Worm (Caenorhabditis elegans) whole organism, late embryonic: ENCODE measurements around the gene mcat-1.

Experiments
- C08G9.2 ChIP-seq: sonication (generic microtip); optimal IDR thresholded peaks from 2 replicates; lab custom pipeline; 2016; ENCODE audit warnings: mild to moderate bottlenecking, missing genetic modification characterization, moderate library complexity, missing compliant biosample characterization
- F13H6.1 ChIP-seq: sonication (generic microtip); optimal IDR thresholded peaks from 2 replicates; lab custom pipeline; 2016; ENCODE audit warnings: missing genetic modification characterization, missing compliant biosample characterization
- Y22D7AL.16 ChIP-seq: sonication (generic microtip); optimal IDR thresholded peaks from 2 replicates; lab custom pipeline; 2016; ENCODE audit warnings: missing genetic modification characterization, missing compliant biosample characterization
- ahr-1 ChIP-seq: sonication (generic microtip); optimal IDR thresholded peaks from 2 replicates; lab custom pipeline; 2016; ENCODE audit warnings: missing genetic modification characterization, missing compliant biosample characterization
- ceh-18 ChIP-seq: sonication (generic microtip); optimal IDR thresholded peaks from 2 replicates; lab custom pipeline; 2016; ENCODE audit warnings: missing genetic modification characterization, missing compliant biosample characterization
- ceh-19 ChIP-seq: fragments of 200-800 bp; sonication (Bioruptor generic); optimal IDR thresholded peaks from 2 replicates; lab custom pipeline; 2018; ENCODE audit warnings: mild to moderate bottlenecking, missing genetic modification characterization, missing compliant biosample characterization
- ceh-22 ChIP-seq: sonication (generic microtip); optimal IDR thresholded peaks from 2 replicates; lab custom pipeline; 2017; ENCODE audit warnings: missing biosample characterization, missing genetic modification characterization
- ceh-31 ChIP-seq: sonication (generic microtip); optimal IDR thresholded peaks from 2 replicates; lab custom pipeline; 2016; ENCODE audit warnings: missing genetic modification characterization, missing compliant biosample characterization
- ceh-34 ChIP-seq: sonication (generic microtip); optimal IDR thresholded peaks from 2 replicates; lab custom pipeline; 2016; ENCODE audit warnings: mild to moderate bottlenecking, missing genetic modification characterization, missing compliant biosample characterization
- ceh-48 ChIP-seq: sonication (generic microtip); optimal IDR thresholded peaks from 2 replicates; lab custom pipeline; 2016; ENCODE audit warnings: missing genetic modification characterization, inconsistent platforms, missing compliant biosample characterization
- ceh-6 ChIP-seq: fragments of 200-800 bp; sonication (Bioruptor generic); optimal IDR thresholded peaks from 2 replicates; lab custom pipeline; 2018; ENCODE audit warnings: mild to moderate bottlenecking, missing genetic modification characterization, missing compliant biosample characterization
- ceh-9 ChIP-seq: sonication (generic microtip); optimal IDR thresholded peaks from 2 replicates; lab custom pipeline; 2016; ENCODE audit warnings: mild to moderate bottlenecking, missing genetic modification characterization, inconsistent platforms, missing compliant biosample characterization
- che-1 ChIP-seq: sonication (generic microtip); optimal IDR thresholded peaks from 2 replicates; lab custom pipeline; 2016; ENCODE audit warnings: mild to moderate bottlenecking, missing genetic modification characterization, missing compliant biosample characterization
- dve-1 ChIP-seq: sonication (generic microtip); optimal IDR thresholded peaks from 2 replicates; lab custom pipeline; 2017; ENCODE audit warnings: antibody characterized with exemption, mild to moderate bottlenecking, missing genetic modification characterization, missing compliant biosample characterization
- elt-4 ChIP-seq: sonication (generic microtip); optimal IDR thresholded peaks from 2 replicates; lab custom pipeline; 2016; ENCODE audit warnings: missing genetic modification characterization, missing compliant biosample characterization
- eyg-1 ChIP-seq: sonication (generic microtip); optimal IDR thresholded peaks from 2 replicates; lab custom pipeline; 2016; ENCODE audit warnings: missing genotype, missing genetic modification characterization, missing compliant biosample characterization
- fkh-6 ChIP-seq: sonication (generic microtip); optimal IDR thresholded peaks from 2 replicates; lab custom pipeline; 2016; ENCODE audit warnings: missing genetic modification characterization, missing compliant biosample characterization
- gmeb-2 ChIP-seq: sonication (generic microtip); optimal IDR thresholded peaks from 2 replicates; lab custom pipeline; 2016; ENCODE audit warnings: missing genetic modification characterization, inconsistent platforms, missing compliant biosample characterization
- hlh-15 ChIP-seq: sonication (generic microtip); optimal IDR thresholded peaks from 2 replicates; lab custom pipeline; 2016; ENCODE audit warnings: missing genetic modification characterization, missing compliant biosample characterization
- lin-11 ChIP-seq: fragments of 200-800 bp; sonication (Bioruptor generic); optimal IDR thresholded peaks from 2 replicates; lab custom pipeline; 2018; ENCODE audit warnings: mild to moderate bottlenecking, missing genetic modification characterization, missing compliant biosample characterization
- madf-2 ChIP-seq: sonication (generic microtip); optimal IDR thresholded peaks from 2 replicates; lab custom pipeline; 2017; ENCODE audit warnings: missing genetic modification characterization, missing compliant biosample characterization
- nfya-1 ChIP-seq: sonication (generic microtip); optimal IDR thresholded peaks from 2 replicates; lab custom pipeline; 2017; ENCODE audit warnings: missing genetic modification characterization, mild to moderate bottlenecking, missing compliant biosample characterization, antibody characterized with exemption, moderate library complexity
- nhr-11 ChIP-seq: fragments of 150-350 bp; optimal IDR thresholded peaks from 2 replicates; lab custom pipeline; 2014; ENCODE audit warnings: missing biosample characterization, missing genetic modification characterization
- pag-3 ChIP-seq: sonication (generic microtip); optimal IDR thresholded peaks from 2 replicates; lab custom pipeline; 2016; ENCODE audit warnings: missing compliant biosample characterization, missing genetic modification characterization, borderline replicate concordance
- pat-9 ChIP-seq: fragments of 200-800 bp; sonication (Bioruptor generic); optimal IDR thresholded peaks from 2 replicates; lab custom pipeline; 2018; ENCODE audit warnings: mild to moderate bottlenecking, missing genetic modification characterization, moderate library complexity, missing compliant biosample characterization
- pax-1 ChIP-seq: fragments of 150-350 bp; optimal IDR thresholded peaks from 2 replicates; lab custom pipeline; 2014; ENCODE audit warnings: missing biosample characterization, missing genetic modification characterization
- pha-2 ChIP-seq: sonication (generic microtip); optimal IDR thresholded peaks from 2 replicates; lab custom pipeline; 2017; ENCODE audit warnings: mild to moderate bottlenecking, missing genetic modification characterization, missing compliant biosample characterization
- pha-4 ChIP-seq: fragments of 150-350 bp; optimal IDR thresholded peaks from 2 replicates; lab custom pipeline; 2018; ENCODE audit warnings: missing biosample characterization, missing genetic modification reagents, missing genetic modification characterization
- pqm-1 ChIP-seq: sonication (generic microtip); optimal IDR thresholded peaks from 2 replicates; lab custom pipeline; 2016; ENCODE audit warnings: missing genetic modification characterization, missing compliant biosample characterization
- ref-2 ChIP-seq: sonication (generic microtip); optimal IDR thresholded peaks from 2 replicates; lab custom pipeline; 2016; ENCODE audit warnings: missing genetic modification characterization, missing compliant biosample characterization
- sox-2 ChIP-seq: fragments of 200-800 bp; sonication (Bioruptor generic); IDR thresholded peaks from 2 replicates; pipeline ENCODE4 v1.3.6; 2022; ENCODE audit warnings: missing genetic modification reagents, missing genetic modification characterization, missing compliant biosample characterization
- syd-9 ChIP-seq: sonication (generic microtip); optimal IDR thresholded peaks from 2 replicates; lab custom pipeline; 2016; ENCODE audit warnings: mild to moderate bottlenecking, missing genetic modification characterization, moderate library complexity, missing compliant biosample characterization
- tbx-2 ChIP-seq: sonication (generic microtip); optimal IDR thresholded peaks from 2 replicates; lab custom pipeline; 2016; ENCODE audit warnings: missing genetic modification characterization, missing compliant biosample characterization
- tbx-7 ChIP-seq: sonication (generic microtip); optimal IDR thresholded peaks from 2 replicates; lab custom pipeline; 2016; ENCODE audit warnings: missing genotype, missing genetic modification characterization, missing compliant biosample characterization
- ttx-3 ChIP-seq: sonication (generic microtip); optimal IDR thresholded peaks from 2 replicates; lab custom pipeline; 2016; ENCODE audit warnings: missing genetic modification reagents, missing genetic modification characterization, missing compliant biosample characterization
- unc-3 ChIP-seq, 2 experiments: fragments of 200-800 bp in 1 of 2; sonication (Bioruptor generic) in 1 of 2; sonication (generic microtip) in 1 of 2; conservative IDR thresholded peaks in 1 of 2; optimal IDR thresholded peaks in 1 of 2; 2 replicates each; pipeline versions ENCODE4 v1.3.6 to Lab custom; 2016 to 2022; ENCODE audit warnings: missing compliant biosample characterization in 2 of 2, missing genetic modification characterization in 2 of 2, missing genetic modification reagents in 1 of 2
- unc-55 ChIP-seq: sonication (generic microtip); optimal IDR thresholded peaks from 2 replicates; lab custom pipeline; 2017; ENCODE audit warnings: missing biosample characterization, missing genetic modification reagents, missing genetic modification characterization
- zip-5 ChIP-seq: sonication (generic microtip); optimal IDR thresholded peaks from 2 replicates; lab custom pipeline; 2016; ENCODE audit warnings: missing genetic modification characterization, missing compliant biosample characterization

The mcat-1 gene

ce11 chrII:65484-65883 lies 25.8 kb downstream of the mcat-1 start:
- TF ChIP-seq unc-55: no peak
- TF ChIP-seq tbx-2: no peak
- no peak for TF ChIP-seq gmeb-2 (tag; lab: Kevin White, UChicago)
- TF ChIP-seq ceh-31 (tag; lab: Kevin White, UChicago): no peak
- TF ChIP-seq ceh-34 (tag; lab: Kevin White, UChicago): no peak
- TF ChIP-seq pha-4 (tag; lab: Kevin White, UChicago): no peak
- no peak for TF ChIP-seq ceh-9 (tag; lab: Kevin White, UChicago)
- no peak for TF ChIP-seq elt-4
- TF ChIP-seq che-1 (tag; lab: Kevin White, UChicago): no peak
- TF ChIP-seq pqm-1: no peak
- no peak for TF ChIP-seq nhr-11

ce11 chrII:61013-61412 lies 30.3 kb downstream of the mcat-1 start, which contains the start of gene C23H3.2:
C23H3.2 (plus strand) TSS chrII:61313.
- TF ChIP-seq gmeb-2 (tag; lab: Kevin White, UChicago) (no peak), tbx-2 (no peak), C08G9.2 (no peak), ref-2 (no peak), fkh-6 (tag; lab: Kevin White, UChicago) (no peak), unc-3 (GFP tag; conservative IDR thresholded peaks at IDR 0.05; lab: Robert Waterston, UW) (no peak), unc-3 (tag; optimal IDR thresholded peaks at IDR 0.05; lab: Kevin White, UChicago) (no peak), lin-11 (tag; lab: Kevin White, UChicago) (no peak), madf-2 (no peak), ceh-19 (GFP tag; lab: Kevin White, UChicago) (no peak), ttx-3 (tag; lab: Kevin White, UChicago) (no peak), syd-9 (no peak), sox-2 (GFP tag; lab: Robert Waterston, UW) (no peak), ceh-18 (tag; lab: Kevin White, UChicago) (no peak), eyg-1 (tag; lab: Kevin White, UChicago) (no peak), pat-9 (tag; lab: Kevin White, UChicago) (no peak)

ce11 chrII:60049-60448 lies 31.3 kb downstream of the mcat-1 start:
- TF ChIP-seq pag-3 (tag; lab: Kevin White, UChicago) (no peak), unc-55 (no peak), dve-1 (tag; lab: Kevin White, UChicago) (no peak)

ce11 chrII:57873-58272 lies 33.4 kb downstream of the mcat-1 start:
- TF ChIP-seq tbx-2 (no peak), gmeb-2 (tag; lab: Kevin White, UChicago) (no peak), pha-2 (tag; lab: Kevin White, UChicago) (no peak), pqm-1 (no peak), pax-1 (tag; lab: Kevin White, UChicago) (no peak), F13H6.1 (tag; lab: Kevin White, UChicago) (no peak), zip-5 (no peak), fkh-6 (tag; lab: Kevin White, UChicago) (no peak), ceh-48 (tag; lab: Kevin White, UChicago) (no peak), ceh-31 (tag; lab: Kevin White, UChicago) (no peak)
- TF ChIP-seq, all 69 proteins: peak for 0

ce11 chrII:57370-57769 lies 33.9 kb downstream of the mcat-1 start, which contains the start of gene ascc-1:
ascc-1 (plus strand) TSS chrII:57670.
- no peak for TF ChIP-seq ceh-34 (tag; lab: Kevin White, UChicago)
- TF ChIP-seq lin-11 (tag; lab: Kevin White, UChicago): no peak
- no peak for TF ChIP-seq unc-55
- TF ChIP-seq ahr-1 (tag; lab: Kevin White, UChicago): no peak
- no peak for TF ChIP-seq ceh-19 (GFP tag; lab: Kevin White, UChicago)
- no peak for TF ChIP-seq Y22D7AL.16
- TF ChIP-seq ceh-22 (tag; lab: Kevin White, UChicago): no peak
- TF ChIP-seq unc-3 (GFP tag; conservative IDR thresholded peaks at IDR 0.05; lab: Robert Waterston, UW): no peak
- TF ChIP-seq unc-3 (tag; optimal IDR thresholded peaks at IDR 0.05; lab: Kevin White, UChicago): no peak
- no peak for TF ChIP-seq zip-5
- TF ChIP-seq pqm-1: no peak
- no peak for TF ChIP-seq syd-9
- TF ChIP-seq tbx-7: no peak
- TF ChIP-seq ceh-6 (GFP tag; lab: Kevin White, UChicago): no peak
- TF ChIP-seq tbx-2: no peak
- no peak for TF ChIP-seq madf-2
- TF ChIP-seq nfya-1 (tag; lab: Kevin White, UChicago): no peak
- no peak for TF ChIP-seq hlh-15
